Fruit fly (Drosophila melanogaster) whole organism, prepupa: Measurements from ENCODE around the gene Sugb.

Source experiments
- Blimp-1 ChIP-seq: fragments of 200-800 bp; sonication (Bioruptor generic); optimal IDR thresholded peaks from 3 replicates; lab custom pipeline; 2017; ENCODE audit warnings: missing biosample characterization, missing genetic modification characterization, mild to moderate bottlenecking, moderate library complexity, missing genetic modification reagents
- CG10631 ChIP-seq: fragments of 200-800 bp; sonication (Bioruptor generic); optimal IDR thresholded peaks from 2 replicates; lab custom pipeline; 2016; ENCODE audit warnings: missing biosample characterization, missing genetic modification characterization
- CG11294 ChIP-seq: fragments of 200-800 bp; sonication (Bioruptor generic); IDR thresholded peaks from 2 replicates; pipeline ENCODE4 v1.3.6; 2022; ENCODE audit warnings: missing biosample characterization, missing genetic modification characterization
- CG11762 ChIP-seq: fragments of 200-800 bp; sonication (Bioruptor generic); optimal IDR thresholded peaks from 3 replicates; lab custom pipeline; 2016; ENCODE audit warnings: missing biosample characterization, missing genetic modification characterization; ENCODE audit not compliant: insufficient read depth
- CG15336 ChIP-seq: fragments of 200-800 bp; sonication (Bioruptor generic); IDR thresholded peaks from 2 replicates; pipeline ENCODE4 v1.3.6; 2022; ENCODE audit warnings: missing biosample characterization, missing genetic modification characterization
- CG1621 ChIP-seq: fragments of 200-800 bp; sonication (Bioruptor generic); optimal IDR thresholded peaks from 3 replicates; lab custom pipeline; 2018; ENCODE audit warnings: missing biosample characterization, mild to moderate bottlenecking, missing genetic modification characterization
- CG3032 ChIP-seq: fragments of 200-800 bp; optimal IDR thresholded peaks from 2 replicates; lab custom pipeline; 2019; ENCODE audit warnings: missing biosample characterization, mild to moderate bottlenecking, missing genetic modification characterization, moderate library complexity
- CG4318 ChIP-seq: fragments of 200-800 bp; sonication (Bioruptor generic); optimal IDR thresholded peaks from 3 replicates; lab custom pipeline; 2017; ENCODE audit warnings: missing biosample characterization, mild to moderate bottlenecking, missing genetic modification characterization
- CG6163 ChIP-seq: fragments of 200-800 bp; sonication (Bioruptor generic); IDR thresholded peaks from 3 replicates; pipeline ENCODE4 v1.3.6; 2022; ENCODE audit warnings: missing biosample characterization, missing genetic modification characterization
- CG6854 ChIP-seq: fragments of 200-800 bp; sonication (Bioruptor generic); optimal IDR thresholded peaks from 2 replicates; lab custom pipeline; 2017; ENCODE audit warnings: missing biosample characterization, mild to moderate bottlenecking, missing genetic modification characterization
- CG7368 ChIP-seq: fragments of 200-800 bp; sonication (Bioruptor generic); optimal IDR thresholded peaks from 3 replicates; lab custom pipeline; 2016; ENCODE audit warnings: missing biosample characterization, missing genetic modification characterization
- CG8119 ChIP-seq: fragments of 200-800 bp; sonication (Bioruptor generic); IDR thresholded peaks from 3 replicates; pipeline ENCODE4 v1.3.6; 2022; ENCODE audit warnings: missing biosample characterization, missing genetic modification characterization
- CG8319 ChIP-seq: fragments of 200-800 bp; sonication (Bioruptor generic); optimal IDR thresholded peaks from 3 replicates; lab custom pipeline; 2016; ENCODE audit warnings: missing biosample characterization, missing genetic modification characterization
- CG8632 ChIP-seq: fragments of 200-800 bp; sonication (Bioruptor generic); optimal IDR thresholded peaks from 3 replicates; lab custom pipeline; 2016; ENCODE audit warnings: missing biosample characterization, missing genetic modification characterization
- Eip75B ChIP-seq: fragments of 200-800 bp; sonication (Bioruptor generic); optimal IDR thresholded peaks from 3 replicates; lab custom pipeline; 2016; ENCODE audit warnings: missing biosample characterization, missing genetic modification characterization
- Eip78C ChIP-seq: fragments of 200-800 bp; sonication (Bioruptor generic); peaks from one replicate; lab custom pipeline; 2016; ENCODE audit warnings: missing biosample characterization, missing genetic modification characterization
- Gug ChIP-seq: fragments of 200-800 bp; sonication (Bioruptor generic); IDR thresholded peaks from 2 replicates; pipeline ENCODE4 v1.3.6; 2022; ENCODE audit warnings: missing biosample characterization, missing genetic modification characterization
- Hr38 ChIP-seq: sonication (Bioruptor generic); optimal IDR thresholded peaks from 2 replicates; lab custom pipeline; 2016; ENCODE audit warnings: missing biosample characterization, missing genetic modification characterization
- Hr39 ChIP-seq: fragments of 200-800 bp; sonication (Bioruptor generic); optimal IDR thresholded peaks from 2 replicates; lab custom pipeline; 2016; ENCODE audit warnings: missing biosample characterization, missing genetic modification characterization
- Lpt ChIP-seq: fragments of 200-800 bp; sonication (Bioruptor generic); optimal IDR thresholded peaks from 3 replicates; lab custom pipeline; 2016; ENCODE audit warnings: missing biosample characterization, missing genetic modification characterization
- Sox14 ChIP-seq: fragments of 200-800 bp; sonication (Bioruptor generic); optimal IDR thresholded peaks from 3 replicates; lab custom pipeline; 2016; ENCODE audit warnings: missing biosample characterization, missing genetic modification characterization
- Sox15 ChIP-seq: fragments of 200-800 bp; sonication (Bioruptor generic); optimal IDR thresholded peaks from 3 replicates; lab custom pipeline; 2016; ENCODE audit warnings: missing biosample characterization, missing genetic modification characterization
- acj6 ChIP-seq: fragments of 200-800 bp; sonication (Bioruptor generic); optimal IDR thresholded peaks from 3 replicates; lab custom pipeline; 2016; ENCODE audit warnings: missing biosample characterization, missing genetic modification characterization
- dac ChIP-seq: fragments of 200-800 bp; sonication (Bioruptor generic); optimal IDR thresholded peaks from 2 replicates; lab custom pipeline; 2017; ENCODE audit warnings: missing biosample characterization, mild to moderate bottlenecking, missing genetic modification characterization
- dsx ChIP-seq: fragments of 200-800 bp; optimal IDR thresholded peaks from 3 replicates; lab custom pipeline; 2019; ENCODE audit warnings: missing biosample characterization, mild to moderate bottlenecking, missing genetic modification characterization, moderate library complexity; ENCODE audit not compliant: poor library complexity, severe bottlenecking
- esn ChIP-seq: fragments of 200-800 bp; sonication (Bioruptor generic); optimal IDR thresholded peaks from 2 replicates; lab custom pipeline; 2016; ENCODE audit warnings: missing biosample characterization, mild to moderate bottlenecking, missing genetic modification characterization, moderate library complexity
- fd59A ChIP-seq: fragments of 200-800 bp; sonication (Bioruptor generic); optimal IDR thresholded peaks from 2 replicates; lab custom pipeline; 2017; ENCODE audit warnings: missing biosample characterization, mild to moderate bottlenecking, missing genetic modification characterization, missing genetic modification reagents
- fd85E ChIP-seq: fragments of 200-800 bp; sonication (Bioruptor generic); optimal IDR thresholded peaks from 3 replicates; lab custom pipeline; 2016; ENCODE audit warnings: missing biosample characterization, missing genetic modification characterization
- fkh ChIP-seq: fragments of 200-800 bp; sonication (Bioruptor generic); optimal IDR thresholded peaks from 3 replicates; lab custom pipeline; 2017; ENCODE audit warnings: missing biosample characterization, mild to moderate bottlenecking, missing genetic modification characterization, moderate library complexity
- lz ChIP-seq: fragments of 200-800 bp; sonication (Bioruptor generic); optimal IDR thresholded peaks from 3 replicates; lab custom pipeline; 2016; ENCODE audit warnings: missing biosample characterization, missing genetic modification characterization
- net ChIP-seq: fragments of 200-800 bp; sonication (Bioruptor generic); optimal IDR thresholded peaks from 3 replicates; lab custom pipeline; 2016; ENCODE audit warnings: missing biosample characterization, missing genetic modification characterization
- pdm3 ChIP-seq: fragments of 200-800 bp; sonication (Bioruptor generic); optimal IDR thresholded peaks from 3 replicates; lab custom pipeline; 2016; ENCODE audit warnings: missing biosample characterization, missing genetic modification characterization
- salr ChIP-seq, 2 experiments: fragments of 200-800 bp; sonication (Bioruptor generic); optimal IDR thresholded peaks; 3 replicates each; lab custom pipeline; 2016 to 2018; ENCODE audit warnings: missing biosample characterization in 2 of 2, missing genetic modification characterization in 2 of 2, mild to moderate bottlenecking in 1 of 2
- svp ChIP-seq: fragments of 200-800 bp; sonication (Bioruptor generic); peaks from one replicate; lab custom pipeline; 2016; ENCODE audit warnings: missing biosample characterization, missing genetic modification characterization
- topi ChIP-seq: fragments of 200-800 bp; sonication (Bioruptor generic); optimal IDR thresholded peaks from 3 replicates; lab custom pipeline; 2016; ENCODE audit warnings: missing biosample characterization, missing genetic modification characterization
- vri ChIP-seq: fragments of 200-800 bp; sonication (Bioruptor generic); optimal IDR thresholded peaks from 3 replicates; lab custom pipeline; 2016; ENCODE audit warnings: missing biosample characterization, mild to moderate bottlenecking, missing genetic modification characterization

The Sugb gene

DNA sequence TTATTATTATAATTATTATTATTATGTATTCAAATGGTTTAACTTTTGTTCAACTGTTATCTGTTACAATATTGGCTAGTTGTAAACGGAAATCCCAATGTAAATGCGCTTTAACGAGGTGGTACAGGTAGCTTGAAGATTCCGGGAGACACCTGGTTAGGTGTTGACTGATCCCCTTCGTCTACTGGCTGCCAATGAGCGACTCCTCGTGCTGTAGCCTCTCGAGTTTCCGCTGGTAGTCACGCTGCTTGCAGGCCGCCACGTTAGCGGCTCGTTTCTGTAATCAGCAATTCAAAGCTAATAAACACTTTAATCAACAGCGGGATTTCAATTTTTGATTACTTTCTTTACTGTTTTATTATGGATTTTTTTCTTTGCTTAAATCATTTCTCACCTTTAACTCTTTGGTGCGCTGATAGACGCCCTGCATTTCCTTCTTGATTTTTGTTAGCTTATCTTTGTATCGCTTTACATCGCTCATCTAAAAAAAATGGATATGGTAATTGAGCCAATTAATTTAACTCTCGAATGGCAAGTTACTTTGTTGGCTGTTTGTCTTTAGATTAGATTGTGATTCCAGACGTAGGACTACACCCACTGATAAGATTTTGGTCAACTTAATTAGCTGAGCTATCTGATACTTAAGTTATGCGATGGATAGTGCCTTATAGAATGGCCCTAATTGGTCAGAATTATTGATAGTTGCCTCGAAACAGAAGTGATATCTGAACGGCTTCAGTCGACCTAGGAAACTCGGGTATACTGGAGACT is 6.2 kb downstream of the Sugb start:
- TF ChIP-seq dac (GFP tag; lab: Kevin White, UChicago) (no peak), fkh (peak; percentile 22), CG8319 (GFP tag; lab: Kevin White, UChicago) (no peak)

DNA sequence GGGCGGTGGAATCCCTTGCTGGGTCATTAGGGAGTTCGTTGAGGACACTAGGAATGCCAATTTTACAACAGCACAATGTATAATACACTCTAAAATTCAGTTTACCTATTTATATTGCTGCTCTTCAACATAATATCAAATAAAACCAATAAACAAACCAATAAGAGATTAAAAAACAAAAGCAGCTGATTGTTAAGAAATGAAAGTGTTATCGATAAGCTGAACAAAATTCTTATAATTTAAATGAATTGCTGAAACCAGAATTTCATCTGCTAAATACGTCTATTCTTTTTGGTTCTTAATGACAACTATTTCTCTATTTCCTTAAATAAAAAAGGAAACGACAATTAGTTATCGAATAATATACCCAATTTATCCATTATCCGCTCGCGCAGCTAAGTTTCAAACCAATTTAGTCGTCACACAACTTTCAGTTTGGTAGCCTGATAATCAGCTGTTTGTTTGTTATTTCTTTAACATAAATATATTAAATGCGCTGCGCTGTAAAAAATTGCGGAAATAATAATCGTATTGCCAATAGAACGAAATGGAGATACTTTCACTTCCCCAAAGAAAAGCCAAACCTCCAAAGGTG is 7.5 kb downstream of the Sugb start, which contains the start of the genes Pldn and CG14135:
TSS of gene Pldn (minus strand) at position 197 of the 595 bp plus-strand sequence.
TSS of gene CG14135 (plus strand) at position 369 of the 595 bp plus-strand sequence.
- peak; percentile 38 for TF ChIP-seq Blimp-1 (GFP tag; lab: Kevin White, UChicago)
- peak; percentile 2 for TF ChIP-seq CG3032
- TF ChIP-seq lz = no peak
- TF ChIP-seq fkh = peak; percentile 62
- no peak for TF ChIP-seq CG7368 (GFP tag; lab: Kevin White, UChicago)
- no peak for TF ChIP-seq CG4318
- no peak for TF ChIP-seq acj6 (GFP tag; lab: Kevin White, UChicago)
- TF ChIP-seq CG6854 (GFP tag; lab: Kevin White, UChicago) = no peak
- no peak for TF ChIP-seq Lpt (GFP tag; lab: Kevin White, UChicago)
- TF ChIP-seq CG15336 (GFP tag; lab: Robert Waterston, UW) = no peak
- TF ChIP-seq CG1621 (tag; lab: Kevin White, UChicago) = no peak
- no peak for TF ChIP-seq CG8632 (GFP tag; lab: Kevin White, UChicago)
- no peak for TF ChIP-seq svp
- TF ChIP-seq CG8319 (GFP tag; lab: Kevin White, UChicago) = no peak
- TF ChIP-seq CG11762 (GFP tag; lab: Kevin White, UChicago) = no peak
- no peak for TF ChIP-seq Sox14 (GFP tag; lab: Kevin White, UChicago)
- TF ChIP-seq fd59A (GFP tag; lab: Kevin White, UChicago) = no peak

dm6 chr3L:11692853-11693252 is 9.1 kb downstream of the Sugb start:
- TF ChIP-seq CG8119 (GFP tag; lab: Robert Waterston, UW) = no peak
- TF ChIP-seq CG6163 (GFP tag; lab: Robert Waterston, UW) = no peak
- no peak for TF ChIP-seq topi (GFP tag; lab: Kevin White, UChicago)

dm6 chr3L:11695063-11695462 is 11.3 kb downstream of the Sugb start:
- TF ChIP-seq lz = no peak
- TF ChIP-seq dac (GFP tag; lab: Kevin White, UChicago) = no peak
- TF ChIP-seq dsx (GFP tag; lab: Kevin White, UChicago) = no peak
- no peak for TF ChIP-seq Hr38
- no peak for TF ChIP-seq vri (GFP tag; lab: Kevin White, UChicago)
- TF ChIP-seq, all 60 proteins: peak for 0

dm6 chr3L:11695827-11696226 is 12.0 kb downstream of the Sugb start:
- TF ChIP-seq CG10631 (GFP tag; lab: Kevin White, UChicago) (no peak), Eip78C (GFP tag; lab: Kevin White, UChicago) (peak; percentile 19)

DNA sequence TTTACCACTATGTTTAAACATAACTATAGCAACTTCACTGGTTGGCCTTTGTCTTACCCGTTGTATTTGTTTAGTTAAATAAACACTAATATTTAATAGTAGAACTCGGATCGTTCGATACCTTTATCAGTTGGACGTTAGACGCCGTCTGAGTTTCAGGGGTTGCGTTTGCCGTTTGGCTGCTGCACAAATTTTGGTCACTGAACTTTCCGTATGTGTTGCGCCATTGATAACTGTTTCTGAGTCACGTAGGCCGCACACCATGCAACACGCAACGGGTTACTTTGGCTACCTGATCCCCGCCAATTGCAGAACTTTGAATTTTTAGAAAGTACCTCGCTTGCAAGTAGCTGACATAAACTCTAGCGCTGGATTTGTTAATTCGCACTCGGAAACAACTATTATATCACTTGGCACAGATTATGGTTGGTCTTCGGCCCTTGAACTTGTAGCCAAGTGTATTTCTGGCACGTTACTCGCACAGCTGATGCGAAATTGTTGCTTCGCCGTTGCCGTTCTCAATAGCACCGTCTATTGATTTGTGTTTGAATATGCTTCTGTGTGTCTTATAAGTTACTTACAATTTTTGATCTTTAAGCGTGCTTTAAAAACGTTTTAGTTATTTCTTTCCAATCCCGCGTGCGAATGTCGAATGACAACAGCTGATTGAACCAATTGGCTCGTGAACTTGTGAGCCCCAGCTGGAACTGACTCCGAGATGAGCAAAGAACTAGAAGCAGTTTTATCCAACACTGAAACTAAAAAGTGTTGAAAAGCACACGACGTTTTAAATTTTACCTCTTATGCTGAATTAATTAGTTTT is 12.7 kb downstream of the Sugb start, which contains the start of gene Dph1:
TSS of gene Dph1 (minus strand) at position 670 of the 823 bp plus-strand sequence.
- peak; percentile 79; the same call in 1 of the 2 replicates for TF ChIP-seq CG11294 (GFP tag; lab: Robert Waterston, UW)
- peak; percentile 88 for TF ChIP-seq fd85E (GFP tag; lab: Kevin White, UChicago)
- TF ChIP-seq CG3032 = peak; percentile 87
- TF ChIP-seq Eip75B (GFP tag; lab: Kevin White, UChicago) = peak; percentile 91
- peak; percentile 94 for TF ChIP-seq net (GFP tag; lab: Kevin White, UChicago)
- peak; percentile 91 for TF ChIP-seq pdm3 (GFP tag; lab: Kevin White, UChicago)
- peak; percentile 93 for TF ChIP-seq topi (GFP tag; lab: Kevin White, UChicago)
- TF ChIP-seq vri (GFP tag; lab: Kevin White, UChicago) = peak; percentile 95
- peak; percentile 90 for TF ChIP-seq Gug (GFP tag; lab: Robert Waterston, UW)
- peak; percentile 85 for TF ChIP-seq Sox15 (GFP tag; lab: Kevin White, UChicago)
- TF ChIP-seq Hr38 = no peak
- peak; percentile 65 for TF ChIP-seq CG8319 (GFP tag; lab: Kevin White, UChicago)
- TF ChIP-seq CG15336 (GFP tag; lab: Robert Waterston, UW) = peak; percentile 95
- peak; percentile 81 for TF ChIP-seq fd59A (GFP tag; lab: Kevin White, UChicago)
- TF ChIP-seq Hr39 (GFP tag; lab: Kevin White, UChicago) = peak; percentile 89
- TF ChIP-seq CG6854 (GFP tag; lab: Kevin White, UChicago) = peak; percentile 87
- TF ChIP-seq Lpt (GFP tag; lab: Kevin White, UChicago) = peak; percentile 90
- TF ChIP-seq salr (GFP tag; optimal IDR thresholded peaks at IDR 0.05; lab: Kevin White, UChicago) = peak; percentile 86 to 87
- TF ChIP-seq esn (GFP tag; lab: Kevin White, UChicago) = peak; percentile 94
- peak; percentile 93 for TF ChIP-seq CG1621 (tag; lab: Kevin White, UChicago)
